Fruit fly (Drosophila melanogaster): Measurements from ENCODE around the gene crn.
A peak's percentile ranks its signal among the peaks of the same experiment; 100 is the strongest.

Gene crn

dm6 chrX:2262511-2262910 is 12.7 kb upstream of the crn start, which contains the start of the genes temp and CG3071 (continued):
- TF ChIP-seq Dbx (GFP tag; IDR thresholded peaks at IDR 0.05) (peak; percentile 49; the same call in 2 of the 3 replicates), CG2120 (GFP tag; optimal IDR thresholded peaks at IDR 0.05) (peak; percentile 88), CG8290 (GFP tag; optimal IDR thresholded peaks at IDR 0.05) (peak; percentile 47), CG8290 (tag; optimal IDR thresholded peaks at IDR 0.05) (peak in 1 of 2 experiments; percentile 36), ac (GFP tag; optimal IDR thresholded peaks at IDR 0.05) (no peak), her (GFP tag; optimal IDR thresholded peaks at IDR 0.05) (no peak), dm (GFP tag; optimal IDR thresholded peaks at IDR 0.05) (peak; percentile 97), Lim3 (GFP tag; IDR thresholded peaks at IDR 0.05) (no peak), CG17359 (tag; optimal IDR thresholded peaks at IDR 0.05) (peak; percentile 2), NfI (GFP tag; optimal IDR thresholded peaks at IDR 0.05) (peak; percentile 54), inv (GFP tag; IDR thresholded peaks at IDR 0.05; ENCODE audit: partially characterized antibody) (no peak), Aef1 (GFP tag; IDR thresholded peaks at IDR 0.05) (0 out of 3 replicates have a peak, but pooled peaks have one; percentile 19), zen (tag; optimal IDR thresholded peaks at IDR 0.05) (peak; percentile 21), tin (GFP tag; optimal IDR thresholded peaks at IDR 0.05) (peak; percentile 62), HHEX (GFP tag; optimal IDR thresholded peaks at IDR 0.05) (peak; percentile 9), en (GFP tag; optimal IDR thresholded peaks at IDR 0.05) (no peak), CG12769 (tag; optimal IDR thresholded peaks at IDR 0.05) (no peak), Asciz (GFP tag; optimal IDR thresholded peaks at IDR 0.05) (no peak), Nf-YA (GFP tag; IDR thresholded peaks at IDR 0.05) (no peak), Sox102F (GFP tag; optimal IDR thresholded peaks at IDR 0.05) (no peak), tna (GFP tag; IDR thresholded peaks at IDR 0.05; ENCODE audit: partially characterized antibody) (no peak), CG18476 (GFP tag; optimal IDR thresholded peaks at IDR 0.05) (peak; percentile 17), CG11456 (GFP tag; IDR thresholded peaks at IDR 0.05) (0 out of 3 replicates have a peak, but pooled peaks have one; percentile 49), CG8359 (GFP tag; optimal IDR thresholded peaks at IDR 0.05; ENCODE audit: borderline replicate concordance) (no peak), CG13424 (tag; optimal IDR thresholded peaks at IDR 0.05) (peak; percentile 75), CG10267 (tag; optimal IDR thresholded peaks at IDR 0.05) (peak; percentile 65), pnt (GFP tag; optimal IDR thresholded peaks at IDR 0.05) (peak; percentile 58), pan (optimal IDR thresholded peaks at IDR 0.05) (no peak), pan (GFP tag; optimal IDR thresholded peaks at IDR 0.05 in 1 of 2, IDR thresholded peaks at IDR 0.05 in 1 of 2) (peak in 1 of 2 experiments; percentile 39), CG7556 (GFP tag; optimal IDR thresholded peaks at IDR 0.05) (peak; percentile 66), Gug (GFP tag; IDR thresholded peaks at IDR 0.05) (peak; percentile 54; the same call in 2 of the 4 replicates), CG10321 (GFP tag; IDR thresholded peaks at IDR 0.05) (no peak), cas (GFP tag; IDR thresholded peaks at IDR 0.05) (no peak), Sry-β (GFP tag; optimal IDR thresholded peaks at IDR 0.05) (peak; percentile 99), klu (GFP tag; IDR thresholded peaks at IDR 0.05) (peak; percentile 56; the same call in 1 of the 2 replicates), CG2129 (GFP tag; IDR thresholded peaks at IDR 0.05; ENCODE audit: partially characterized antibody) (no peak), crp (GFP tag; optimal IDR thresholded peaks at IDR 0.05) (peak; percentile 42 to 83), CG12155 (GFP tag; optimal IDR thresholded peaks at IDR 0.05) (peak; percentile 65), CG14667 (GFP tag; IDR thresholded peaks at IDR 0.05) (no peak), Pdp1 (GFP tag; optimal IDR thresholded peaks at IDR 0.05) (peak; percentile 51 to 56), CTCF (GFP tag; optimal IDR thresholded peaks at IDR 0.05) (no peak), CG12659 (GFP tag; optimal IDR thresholded peaks at IDR 0.05) (peak; percentile 69), Hsf (GFP tag; optimal IDR thresholded peaks at IDR 0.05) (peak; percentile 76), jigr1 (GFP tag; IDR thresholded peaks at IDR 0.05) (no peak), br (optimal IDR thresholded peaks at IDR 0.05) (no peak), CG6854 (GFP tag; optimal IDR thresholded peaks at IDR 0.05) (no peak), CG16815 (GFP tag; optimal IDR thresholded peaks at IDR 0.05) (peak; percentile 65), CG31224 (GFP tag; IDR thresholded peaks at IDR 0.05) (no peak), CG30431 (GFP tag; optimal IDR thresholded peaks at IDR 0.05) (peak; percentile 19), CG33557 (GFP tag; optimal IDR thresholded peaks at IDR 0.05) (no peak), tll (GFP tag; optimal IDR thresholded peaks at IDR 0.05) (peak; percentile 1 to 90)
